Worm (Caenorhabditis elegans) whole organism, L2 larva: ENCODE results near the gene pgp-7.
A peak's percentile ranks its signal among the peaks of the same experiment; 100 is the strongest.

Experiments
- C34F6.9 ChIP-seq: fragments of 150-350 bp; optimal IDR thresholded peaks from 2 replicates; lab custom pipeline; 2014; ENCODE audit warnings: missing biosample characterization, missing genetic modification characterization
- F13H6.1 ChIP-seq: sonication (generic microtip); optimal IDR thresholded peaks from 2 replicates; lab custom pipeline; 2016; ENCODE audit warnings: missing genetic modification characterization, missing compliant biosample characterization
- R02D3.7 ChIP-seq: fragments of 150-350 bp; optimal IDR thresholded peaks from 2 replicates; lab custom pipeline; 2014; ENCODE audit warnings: missing biosample characterization, missing genetic modification characterization
- Y55F3AM.14 ChIP-seq: fragments of 200-800 bp; sonication (Bioruptor generic); optimal IDR thresholded peaks from 2 replicates; lab custom pipeline; 2018; ENCODE audit warnings: mild to moderate bottlenecking, missing genetic modification characterization, missing compliant biosample characterization
- ZK546.5 ChIP-seq: sonication (generic microtip); optimal IDR thresholded peaks from 2 replicates; lab custom pipeline; 2017; ENCODE audit warnings: missing biosample characterization, missing genetic modification characterization
- alr-1 ChIP-seq: fragments of 150-350 bp; optimal IDR thresholded peaks from 2 replicates; lab custom pipeline; 2014; ENCODE audit warnings: missing biosample characterization, missing genetic modification characterization
- aly-2 ChIP-seq: fragments of 150-350 bp; optimal IDR thresholded peaks from 2 replicates; lab custom pipeline; 2014; ENCODE audit warnings: missing biosample characterization, missing genetic modification characterization
- ceh-16 ChIP-seq: fragments of 150-350 bp; optimal IDR thresholded peaks from 2 replicates; lab custom pipeline; 2014; ENCODE audit warnings: missing biosample characterization, missing genetic modification characterization
- ceh-82 ChIP-seq: fragments of 150-350 bp; optimal IDR thresholded peaks from 2 replicates; lab custom pipeline; 2014; ENCODE audit warnings: missing biosample characterization, missing genetic modification characterization
- crh-2 ChIP-seq: sonication (generic microtip); optimal IDR thresholded peaks from 2 replicates; lab custom pipeline; 2017; ENCODE audit warnings: missing biosample characterization, missing genetic modification characterization
- dmd-4 ChIP-seq: sonication (generic microtip); optimal IDR thresholded peaks from 2 replicates; lab custom pipeline; 2017; ENCODE audit warnings: missing biosample characterization, missing genetic modification characterization
- egl-27 ChIP-seq: sonication (generic microtip); optimal IDR thresholded peaks from 3 replicates; lab custom pipeline; 2017; ENCODE audit warnings: missing biosample characterization, missing genetic modification reagents, missing genetic modification characterization
- elt-1 ChIP-seq: fragments of 150-350 bp; optimal IDR thresholded peaks from 2 replicates; lab custom pipeline; 2014; ENCODE audit warnings: missing biosample characterization, missing genetic modification characterization
- elt-3 ChIP-seq: sonication (generic microtip); optimal IDR thresholded peaks from 2 replicates; lab custom pipeline; 2017; ENCODE audit warnings: missing biosample characterization, missing genetic modification characterization
- fos-1 ChIP-seq: fragments of 150-350 bp; optimal IDR thresholded peaks from 2 replicates; lab custom pipeline; 2014; ENCODE audit warnings: missing biosample characterization, missing genetic modification characterization
- lin-11 ChIP-seq: fragments of 150-350 bp; sonication (generic microtip); optimal IDR thresholded peaks from 2 replicates; lab custom pipeline; 2014; ENCODE audit warnings: missing biosample characterization, missing genetic modification characterization, inconsistent platforms, mixed read lengths
- lin-13 ChIP-seq: fragments of 150-350 bp; optimal IDR thresholded peaks from 2 replicates; lab custom pipeline; 2014; ENCODE audit warnings: missing biosample characterization, missing genetic modification reagents, missing genetic modification characterization
- lin-39 ChIP-seq: fragments of 150-350 bp; optimal IDR thresholded peaks from 2 replicates; lab custom pipeline; 2014; ENCODE audit warnings: missing biosample characterization, missing genetic modification reagents, missing genetic modification characterization
- lsy-2 ChIP-seq, 2 experiments: fragments of 150-350 bp in 1 of 2; sonication (generic microtip) in 1 of 2; optimal IDR thresholded peaks; 2 replicates each; lab custom pipeline; 2014 to 2017; ENCODE audit warnings: missing biosample characterization in 2 of 2, missing genetic modification characterization in 2 of 2
- mab-5 ChIP-seq: fragments of 150-350 bp; optimal IDR thresholded peaks from 2 replicates; lab custom pipeline; 2014; ENCODE audit warnings: missing biosample characterization, missing genetic modification characterization
- mdl-1 ChIP-seq, 2 experiments: fragments of 150-350 bp in 1 of 2; sonication (generic microtip) in 1 of 2; optimal IDR thresholded peaks; 2 replicates each; lab custom pipeline; 2017; ENCODE audit warnings: missing biosample characterization in 2 of 2, missing genetic modification characterization in 2 of 2
- nhr-12 ChIP-seq: fragments of 150-350 bp; optimal IDR thresholded peaks from 2 replicates; lab custom pipeline; 2014; ENCODE audit warnings: missing biosample characterization, missing genetic modification characterization
- nhr-129 ChIP-seq: fragments of 150-350 bp; optimal IDR thresholded peaks from 2 replicates; lab custom pipeline; 2014; ENCODE audit warnings: missing biosample characterization, missing genetic modification characterization
- nhr-25 ChIP-seq: fragments of 150-350 bp; sonication (generic microtip); optimal IDR thresholded peaks from 3 replicates; lab custom pipeline; 2014; ENCODE audit warnings: missing biosample characterization, missing genetic modification characterization
- nhr-6 ChIP-seq: fragments of 150-350 bp; optimal IDR thresholded peaks from 2 replicates; lab custom pipeline; 2014; ENCODE audit warnings: missing biosample characterization, missing genetic modification characterization
- nhr-77 ChIP-seq: fragments of 150-350 bp; optimal IDR thresholded peaks from 2 replicates; lab custom pipeline; 2014; ENCODE audit warnings: missing biosample characterization, missing genetic modification characterization
- peb-1 ChIP-seq: fragments of 150-350 bp; optimal IDR thresholded peaks from 2 replicates; lab custom pipeline; 2014; ENCODE audit warnings: missing biosample characterization, missing genetic modification characterization
- skn-1 ChIP-seq: sonication (generic microtip); optimal IDR thresholded peaks from 2 replicates; lab custom pipeline; 2017; ENCODE audit warnings: missing biosample characterization, missing genetic modification characterization
- sma-9 ChIP-seq, 2 experiments: fragments of 150-350 bp in 1 of 2; sonication (generic microtip) in 1 of 2; optimal IDR thresholded peaks; 2 replicates each; lab custom pipeline; 2014 to 2016; ENCODE audit warnings: missing genetic modification characterization in 2 of 2, mild to moderate bottlenecking in 1 of 2, missing biosample characterization in 1 of 2, missing compliant biosample characterization in 1 of 2, missing genetic modification reagents in 1 of 2, moderate library complexity in 1 of 2
- snpc-4 ChIP-seq: fragments of 150-350 bp; optimal IDR thresholded peaks from 2 replicates; lab custom pipeline; 2014; ENCODE audit warnings: missing biosample characterization, missing genetic modification characterization
- unc-39 ChIP-seq: fragments of 150-350 bp; optimal IDR thresholded peaks from 2 replicates; lab custom pipeline; 2014; ENCODE audit warnings: missing biosample characterization, missing genetic modification characterization
- unc-55 ChIP-seq: fragments of 150-350 bp; sonication (generic microtip); optimal IDR thresholded peaks from 3 replicates; lab custom pipeline; 2014; ENCODE audit warnings: missing biosample characterization, missing genetic modification reagents, missing genetic modification characterization
- unc-62 ChIP-seq: fragments of 150-350 bp; optimal IDR thresholded peaks from 2 replicates; lab custom pipeline; 2014; ENCODE audit warnings: missing biosample characterization, missing genetic modification reagents, missing genetic modification characterization
- zag-1 ChIP-seq: fragments of 150-350 bp; optimal IDR thresholded peaks from 2 replicates; lab custom pipeline; 2014; ENCODE audit warnings: missing biosample characterization, missing genetic modification characterization
- ztf-1 ChIP-seq: fragments of 200-800 bp; sonication (Bioruptor generic); conservative IDR thresholded peaks from 2 replicates; pipeline ENCODE4 v1.3.6; 2022; ENCODE audit warnings: missing genetic modification characterization, missing compliant biosample characterization
- ztf-11 ChIP-seq: sonication (generic microtip); optimal IDR thresholded peaks from 2 replicates; lab custom pipeline; 2017; ENCODE audit warnings: missing biosample characterization, missing genetic modification characterization

The pgp-7 gene

ce11 chrX:10844137-10844536 lies 25.9 kb downstream of the pgp-7 start:
- TF ChIP-seq fos-1 (tag; lab: Kevin White, UChicago): peak; percentile 30
- no peak for TF ChIP-seq aly-2 (tag; lab: Kevin White, UChicago)

ce11 chrX:10838550-10838949 lies 31.5 kb downstream of the pgp-7 start, which contains the start of gene plc-1:
plc-1 (minus strand) TSS chrX:10838650.
- TF ChIP-seq R02D3.7 (tag; lab: Kevin White, UChicago) (no peak), peb-1 (no peak), ceh-82 (tag; lab: Kevin White, UChicago) (no peak), nhr-77 (no peak), unc-39 (tag; lab: Kevin White, UChicago) (no peak), ztf-11 (tag; lab: Kevin White, UChicago) (no peak), mab-5 (tag; lab: Kevin White, UChicago) (no peak), Y55F3AM.14 (no peak), ztf-1 (GFP tag; lab: Robert Waterston, UW) (no peak), unc-62 (no peak), ceh-16 (tag; lab: Kevin White, UChicago) (no peak), nhr-129 (no peak), dmd-4 (tag; lab: Kevin White, UChicago) (no peak), ZK546.5 (tag; lab: Kevin White, UChicago) (no peak), aly-2 (tag; lab: Kevin White, UChicago) (no peak), lin-11 (no peak), snpc-4 (tag; lab: Kevin White, UChicago) (no peak), crh-2 (tag; lab: Kevin White, UChicago) (no peak), elt-3 (tag; lab: Kevin White, UChicago) (no peak)

- no peak for TF ChIP-seq zag-1 (tag; lab: Kevin White, UChicago)
- TF ChIP-seq lsy-2 (tag; optimal IDR thresholded peaks at IDR 0.05; lab: Kevin White, UChicago): no peak
- no peak for TF ChIP-seq F13H6.1 (tag; lab: Kevin White, UChicago)
- no peak for TF ChIP-seq unc-55 (GFP tag; lab: Kevin White, UChicago)
- no peak for TF ChIP-seq alr-1 (tag; lab: Kevin White, UChicago)
- TF ChIP-seq mab-5 (tag; lab: Kevin White, UChicago): no peak
- no peak for TF ChIP-seq sma-9 (GFP tag; optimal IDR thresholded peaks at IDR 0.05; lab: Kevin White, UChicago)
- TF ChIP-seq sma-9 (tag; optimal IDR thresholded peaks at IDR 0.05; lab: Kevin White, UChicago): no peak
- no peak for TF ChIP-seq Y55F3AM.14
- TF ChIP-seq nhr-77: no peak
- no peak for TF ChIP-seq lin-11
- no peak for TF ChIP-seq elt-1 (tag; lab: Kevin White, UChicago)
- TF ChIP-seq skn-1: no peak
- no peak for TF ChIP-seq lin-39
- no peak for TF ChIP-seq lin-13 (GFP tag; lab: Kevin White, UChicago)
- TF ChIP-seq mdl-1 (tag; optimal IDR thresholded peaks at IDR 0.05; lab: Kevin White, UChicago): no peak
- TF ChIP-seq nhr-6: no peak
- no peak for TF ChIP-seq nhr-12 (tag; lab: Kevin White, UChicago)
- TF ChIP-seq egl-27 (tag; lab: Kevin White, UChicago): no peak
- TF ChIP-seq ceh-82 (tag; lab: Kevin White, UChicago): no peak
- TF ChIP-seq nhr-25 (tag; lab: Kevin White, UChicago): no peak
Observed at ce11 chrX:10837609-10838008, 32.4 kb downstream of the pgp-7 start.

ce11 chrX:10834568-10834967 lies 35.5 kb downstream of the pgp-7 start:
- TF ChIP-seq skn-1: no peak
- TF ChIP-seq nhr-129: no peak
- TF ChIP-seq nhr-12 (tag; lab: Kevin White, UChicago): no peak
- TF ChIP-seq lin-13 (GFP tag; lab: Kevin White, UChicago): no peak
- no peak for TF ChIP-seq snpc-4 (tag; lab: Kevin White, UChicago)
- no peak for TF ChIP-seq ceh-16 (tag; lab: Kevin White, UChicago)
- TF ChIP-seq C34F6.9 (tag; lab: Kevin White, UChicago): no peak
- no peak for TF ChIP-seq nhr-77
- no peak for TF ChIP-seq mdl-1 (tag; optimal IDR thresholded peaks at IDR 0.05; lab: Kevin White, UChicago)
- no peak for TF ChIP-seq egl-27 (tag; lab: Kevin White, UChicago)
- no peak for TF ChIP-seq nhr-6
- no peak for TF ChIP-seq mab-5 (tag; lab: Kevin White, UChicago)
